Worm (Caenorhabditis elegans): ENCODE results near the gene C10E2.1.

C10E2.1 gene

DNA sequence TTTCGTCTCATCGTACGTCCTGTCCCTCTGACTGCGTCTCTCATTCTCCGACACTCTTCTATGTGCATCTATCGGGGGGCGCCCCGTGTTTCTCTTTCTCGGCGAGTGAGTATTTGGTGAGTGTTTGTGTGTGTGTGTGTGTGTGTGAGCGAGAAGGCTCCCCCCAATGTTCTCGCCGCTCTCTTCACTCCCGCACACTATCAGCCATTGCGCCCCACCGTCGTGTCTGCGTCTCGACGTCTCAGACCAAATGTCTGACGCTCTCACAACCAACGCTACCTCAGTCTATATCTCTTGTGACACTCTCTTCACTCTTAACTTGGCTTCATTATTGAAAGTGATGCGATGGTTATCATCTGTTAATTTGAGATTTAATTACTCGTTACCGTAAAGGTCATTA lies 35.8 kb upstream of the C10E2.1 start (continued):
- TF ChIP-seq lim-6 (tag; optimal IDR thresholded peaks at IDR 0.05) = peak; percentile 9

ce11 chrX:16729259-16729658 lies 33.4 kb upstream of the C10E2.1 start, which contains the start of gene hda-4:
TSS of gene hda-4 (plus strand) at chrX:16729559.
- TF ChIP-seq K09A11.1 (tag; optimal IDR thresholded peaks at IDR 0.05; ENCODE audit: insufficient read depth) = no peak
- TF ChIP-seq nhr-232 (tag; optimal IDR thresholded peaks at IDR 0.05) = no peak
- no peak for TF ChIP-seq sox-2 (GFP tag; IDR thresholded peaks at IDR 0.05)
- TF ChIP-seq mec-3 (tag; optimal IDR thresholded peaks at IDR 0.05; ENCODE audit: borderline replicate concordance) = no peak
- no peak for TF ChIP-seq rnt-1 (tag; optimal IDR thresholded peaks at IDR 0.05)
- no peak for TF ChIP-seq ztf-16 (tag; optimal IDR thresholded peaks at IDR 0.05)
- TF ChIP-seq ceh-9 (tag; optimal IDR thresholded peaks at IDR 0.05) = no peak
- TF ChIP-seq hlh-8 (tag; optimal IDR thresholded peaks at IDR 0.05) = no peak
- TF ChIP-seq ceh-30 (tag; optimal IDR thresholded peaks at IDR 0.05) = no peak
- no peak for TF ChIP-seq lim-6 (tag; optimal IDR thresholded peaks at IDR 0.05)
- TF ChIP-seq ceh-19 (GFP tag; optimal IDR thresholded peaks at IDR 0.05) = no peak
- no peak for TF ChIP-seq elt-4 (tag; optimal IDR thresholded peaks at IDR 0.05)
- TF ChIP-seq fax-1 (tag; optimal IDR thresholded peaks at IDR 0.05) = no peak
- no peak for TF ChIP-seq hlh-15 (tag; optimal IDR thresholded peaks at IDR 0.05)
- no peak for TF ChIP-seq nhr-11 (tag; optimal IDR thresholded peaks at IDR 0.05)
- TF ChIP-seq tbx-2 (tag; optimal IDR thresholded peaks at IDR 0.05) = no peak
- no peak for TF ChIP-seq sox-4 (tag; optimal IDR thresholded peaks at IDR 0.05)
- TF ChIP-seq dve-1 (tag; optimal IDR thresholded peaks at IDR 0.05) = no peak
- TF ChIP-seq hlh-30 (tag; optimal IDR thresholded peaks at IDR 0.05; ENCODE audit: insufficient read depth) = no peak

DNA sequence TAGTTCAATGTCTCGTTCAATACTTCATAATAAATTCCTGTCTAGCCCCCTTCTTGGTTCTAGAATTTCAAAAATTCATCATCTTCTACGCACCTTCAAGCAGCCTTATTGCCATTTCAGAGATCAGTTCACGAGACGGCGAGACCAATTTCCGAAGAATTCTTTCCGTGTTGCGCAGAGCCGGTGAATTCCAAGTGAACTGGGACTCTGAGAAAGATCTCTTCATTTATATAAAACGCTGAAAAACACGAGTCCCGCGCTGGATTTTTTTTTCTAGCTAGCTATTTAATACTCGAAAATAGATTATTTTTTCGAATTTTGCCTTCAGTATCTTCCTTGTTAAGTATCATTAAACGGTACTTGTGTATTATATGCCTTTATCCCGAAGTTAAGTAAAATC lies 31.5 kb upstream of the C10E2.1 start:
- TF ChIP-seq ceh-22 (tag; optimal IDR thresholded peaks at IDR 0.05) (no peak), ets-4 (tag; optimal IDR thresholded peaks at IDR 0.05) (no peak), npax-4 (tag; optimal IDR thresholded peaks at IDR 0.05) (no peak), K09A11.1 (tag; optimal IDR thresholded peaks at IDR 0.05; ENCODE audit: insufficient read depth) (no peak), rnt-1 (tag; optimal IDR thresholded peaks at IDR 0.05) (no peak), lin-11 (tag; optimal IDR thresholded peaks at IDR 0.05) (no peak), unc-86 (tag; optimal IDR thresholded peaks at IDR 0.05) (no peak), hlh-8 (tag; optimal IDR thresholded peaks at IDR 0.05) (no peak), gmeb-2 (tag; optimal IDR thresholded peaks at IDR 0.05) (no peak), mec-3 (tag; optimal IDR thresholded peaks at IDR 0.05; ENCODE audit: borderline replicate concordance) (no peak), ceh-31 (tag; optimal IDR thresholded peaks at IDR 0.05) (no peak), che-1 (tag; optimal IDR thresholded peaks at IDR 0.05) (no peak)

DNA sequence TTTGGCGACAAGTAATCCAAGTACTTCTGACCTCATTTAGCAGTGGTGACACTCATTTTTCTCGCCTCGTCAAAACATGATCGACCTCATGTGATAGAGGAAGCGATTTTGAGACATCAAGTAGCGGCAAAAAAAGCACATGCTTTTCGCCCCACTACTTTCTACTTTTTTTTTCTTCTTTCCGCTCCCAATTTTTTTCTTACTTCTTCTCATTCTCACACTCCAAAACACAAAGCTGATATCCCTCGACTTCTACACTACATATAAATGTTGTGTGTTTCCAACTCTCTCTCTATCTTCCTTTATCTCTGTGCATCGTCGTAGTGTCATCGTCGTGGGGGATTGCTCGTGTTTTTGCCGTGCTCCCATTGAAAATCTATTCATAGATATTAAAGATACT lies 30.4 kb upstream of the C10E2.1 start:
- TF ChIP-seq ceh-18 (tag; optimal IDR thresholded peaks at IDR 0.05) (peak; percentile 22), hlh-13 (GFP tag; optimal IDR thresholded peaks at IDR 0.05) (no peak)

- no peak for TF ChIP-seq elt-4 (tag; optimal IDR thresholded peaks at IDR 0.05)
- TF ChIP-seq ceh-45 (GFP tag; IDR thresholded peaks at IDR 0.05) = no peak
- no peak for TF ChIP-seq unc-86 (tag; optimal IDR thresholded peaks at IDR 0.05)
- no peak for TF ChIP-seq lim-6 (tag; optimal IDR thresholded peaks at IDR 0.05)
- no peak for TF ChIP-seq ceh-24 (tag; optimal IDR thresholded peaks at IDR 0.05)
- TF ChIP-seq eyg-1 (tag; optimal IDR thresholded peaks at IDR 0.05) = no peak
- TF ChIP-seq odd-2 (tag; optimal IDR thresholded peaks at IDR 0.05) = no peak
- TF ChIP-seq hlh-13 (GFP tag; optimal IDR thresholded peaks at IDR 0.05) = no peak
- TF ChIP-seq pax-1 (tag; optimal IDR thresholded peaks at IDR 0.05) = no peak
- no peak for TF ChIP-seq lin-11 (tag; optimal IDR thresholded peaks at IDR 0.05)
- no peak for TF ChIP-seq ceh-2 (tag; optimal IDR thresholded peaks at IDR 0.05)
- TF ChIP-seq K09A11.1 (tag; optimal IDR thresholded peaks at IDR 0.05; ENCODE audit: insufficient read depth) = no peak
- TF ChIP-seq ceh-19 (GFP tag; optimal IDR thresholded peaks at IDR 0.05) = no peak
- TF ChIP-seq T23F11.4 (GFP tag; optimal IDR thresholded peaks at IDR 0.05) = no peak
- no peak for TF ChIP-seq hlh-6 (tag; optimal IDR thresholded peaks at IDR 0.05)
- TF ChIP-seq Y22D7AL.16 (tag; optimal IDR thresholded peaks at IDR 0.05) = no peak
- no peak for TF ChIP-seq pros-1 (tag; optimal IDR thresholded peaks at IDR 0.05)
- no peak for TF ChIP-seq hlh-15 (tag; optimal IDR thresholded peaks at IDR 0.05)
Measured at ce11 chrX:16733411-16733810, 29.2 kb upstream of the C10E2.1 start.
